Worm (Caenorhabditis elegans): ENCODE data around the gene fbxa-84.

The fbxa-84 gene

DNA sequence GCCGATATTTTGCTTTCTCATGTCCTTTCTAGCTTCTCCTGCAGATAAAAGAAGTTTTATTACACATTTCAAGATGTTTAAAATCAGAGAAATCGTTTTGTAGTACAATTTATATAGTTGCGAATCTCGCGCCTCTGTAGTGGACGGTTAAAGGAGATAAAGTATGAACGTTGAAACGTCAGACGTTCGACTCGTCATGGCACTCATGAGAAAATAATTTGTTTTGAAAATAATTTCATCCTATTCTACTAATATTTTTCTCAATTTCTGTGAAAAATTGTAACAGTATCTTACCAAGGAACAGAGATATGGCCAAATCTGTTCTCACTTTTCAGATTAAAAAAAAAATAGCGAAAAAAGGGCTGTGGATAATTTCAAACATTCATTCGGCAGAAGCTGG, 34.5 kb upstream of the fbxa-84 start, which contains the start of gene T09F5.20:
TSS of gene T09F5.20 (minus strand) at position 101 of the 400 bp plus-strand sequence.
- TF ChIP-seq zip-4 (GFP tag; optimal IDR thresholded peaks at IDR 0.05) (no peak), zag-1 (tag; optimal IDR thresholded peaks at IDR 0.05) (no peak), aly-2 (tag; optimal IDR thresholded peaks at IDR 0.05) (no peak), nhr-28 (tag; optimal IDR thresholded peaks at IDR 0.05) (no peak), ceh-8 (GFP tag; optimal IDR thresholded peaks at IDR 0.05) (no peak), C34B4.2 (tag; optimal IDR thresholded peaks at IDR 0.05) (no peak), efl-1 (optimal IDR thresholded peaks at IDR 0.05) (no peak), efl-1 (GFP tag; optimal IDR thresholded peaks at IDR 0.05 in 1 of 2) (no peak), mep-1 (tag; optimal IDR thresholded peaks at IDR 0.05) (no peak), tlp-1 (tag; optimal IDR thresholded peaks at IDR 0.05) (no peak), nhr-71 (tag; optimal IDR thresholded peaks at IDR 0.05) (no peak), nhr-76 (tag; optimal IDR thresholded peaks at IDR 0.05) (no peak), fos-1 (tag; optimal IDR thresholded peaks at IDR 0.05) (no peak), rnt-1 (tag; optimal IDR thresholded peaks at IDR 0.05) (no peak), irx-1 (tag; optimal IDR thresholded peaks at IDR 0.05) (no peak), lin-13 (GFP tag; optimal IDR thresholded peaks at IDR 0.05) (no peak)

DNA sequence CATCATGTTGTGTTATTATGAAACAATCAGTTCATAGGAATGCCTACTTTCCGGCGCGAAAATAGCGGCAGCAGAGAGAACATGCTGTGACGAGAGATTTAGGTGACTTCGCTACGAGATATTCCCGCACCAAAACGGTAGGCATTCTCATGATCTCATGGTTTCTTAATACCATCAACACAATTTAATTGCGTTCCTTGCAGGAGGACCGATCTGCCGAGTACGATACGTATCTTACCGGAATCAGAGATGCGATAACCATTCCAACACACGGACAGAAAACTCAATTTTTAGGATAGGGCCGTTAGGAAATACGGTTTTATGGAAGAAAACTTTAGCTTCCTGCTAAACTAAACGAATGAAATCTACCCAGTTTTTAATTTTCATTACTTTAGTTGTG, 33.4 kb upstream of the fbxa-84 start, which contains the start of gene T09F5.1:
TSS of gene T09F5.1 (plus strand) at position 301 of the 400 bp plus-strand sequence.
- no peak for TF ChIP-seq lin-14 (GFP tag; optimal IDR thresholded peaks at IDR 0.05)
- no peak for TF ChIP-seq F16B12.6 (tag; optimal IDR thresholded peaks at IDR 0.05)
- no peak for TF ChIP-seq ets-5 (GFP tag; IDR thresholded peaks at IDR 0.05)
- TF ChIP-seq hlh-17 (GFP tag; optimal IDR thresholded peaks at IDR 0.05; ENCODE audit: borderline replicate concordance) = no peak
- TF ChIP-seq mep-1 (tag; optimal IDR thresholded peaks at IDR 0.05) = no peak
- TF ChIP-seq ceh-82 (tag; optimal IDR thresholded peaks at IDR 0.05) = no peak
- TF ChIP-seq nhr-85 (tag) = no peak
- no peak for TF ChIP-seq C16A3.4 (tag; optimal IDR thresholded peaks at IDR 0.05)
- TF ChIP-seq unc-86 (tag; optimal IDR thresholded peaks at IDR 0.05) = no peak
- TF ChIP-seq fkh-4 (tag; optimal IDR thresholded peaks at IDR 0.05; ENCODE audit: borderline replicate concordance) = no peak
- TF ChIP-seq nhr-11 (tag; optimal IDR thresholded peaks at IDR 0.05) = no peak
- no peak for TF ChIP-seq swsn-7 (tag; optimal IDR thresholded peaks at IDR 0.05)
- no peak for TF ChIP-seq C04F5.9 (tag; optimal IDR thresholded peaks at IDR 0.05)
- no peak for TF ChIP-seq hpl-2 (GFP tag; optimal IDR thresholded peaks at IDR 0.05)
- TF ChIP-seq pqm-1 (tag; optimal IDR thresholded peaks at IDR 0.05) = no peak
- no peak for TF ChIP-seq lin-15B (tag; optimal IDR thresholded peaks at IDR 0.05)

DNA sequence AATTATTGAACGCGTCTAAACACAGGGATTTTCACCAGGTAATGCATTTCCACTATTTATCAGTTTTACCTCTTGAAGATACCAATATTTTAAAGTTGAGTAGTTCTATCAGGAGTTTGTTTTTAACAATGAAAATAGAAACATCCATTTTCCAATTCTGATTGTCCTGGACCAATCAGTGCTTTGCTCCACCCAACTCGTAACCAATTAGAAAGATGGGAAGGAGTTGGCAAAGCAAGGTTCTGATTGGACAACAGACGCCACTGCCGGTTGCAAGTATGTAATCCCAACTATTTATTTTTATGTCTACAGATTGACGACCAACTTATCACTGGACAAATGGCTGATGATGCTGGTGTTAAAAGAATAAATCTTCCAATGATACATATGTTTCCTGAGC, 32.1 kb upstream of the fbxa-84 start:
- TF ChIP-seq ama-1 (optimal IDR thresholded peaks at IDR 0.05) (no peak), mdl-1 (tag; optimal IDR thresholded peaks at IDR 0.05) (no peak), fkh-8 (tag; optimal IDR thresholded peaks at IDR 0.05) (no peak), xbp-1 (tag; optimal IDR thresholded peaks at IDR 0.05) (no peak), ces-1 (GFP tag; optimal IDR thresholded peaks at IDR 0.05) (no peak), unc-86 (tag; optimal IDR thresholded peaks at IDR 0.05) (no peak), lin-35 (GFP tag; optimal IDR thresholded peaks at IDR 0.05) (no peak)

DNA sequence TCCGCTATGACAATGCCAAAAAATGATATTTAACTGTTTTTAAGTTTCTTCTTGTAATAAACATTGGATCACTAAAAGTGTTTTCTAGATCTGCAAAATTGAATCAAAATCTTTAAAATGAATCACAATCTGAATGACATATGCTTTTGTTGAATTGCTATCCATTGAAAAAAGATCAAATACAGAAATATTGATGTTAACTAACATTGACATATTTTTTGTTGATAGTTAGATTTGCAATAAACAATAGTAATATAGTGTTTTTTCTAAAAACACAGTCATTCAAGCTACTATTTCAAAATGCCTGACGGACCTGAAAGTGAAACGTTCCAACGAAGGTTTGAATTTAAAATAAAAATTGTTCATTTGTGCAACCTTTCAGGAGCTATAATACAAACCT, 31.6 kb upstream of the fbxa-84 start, which contains the start of gene T09F5.2:
TSS of gene T09F5.2 (plus strand) at position 301 of the 400 bp plus-strand sequence.
- TF ChIP-seq elt-3 (tag; optimal IDR thresholded peaks at IDR 0.05) (no peak), lin-39 (tag; optimal IDR thresholded peaks at IDR 0.05) (no peak), mef-2 (tag; optimal IDR thresholded peaks at IDR 0.05) (no peak), hlh-17 (GFP tag; optimal IDR thresholded peaks at IDR 0.05; ENCODE audit: borderline replicate concordance) (no peak), sptf-1 (tag; optimal IDR thresholded peaks at IDR 0.05) (no peak)

Measured in whole organism, L1 larva.